Fruit fly (Drosophila melanogaster): ENCODE results near the gene brk.

brk gene

DNA sequence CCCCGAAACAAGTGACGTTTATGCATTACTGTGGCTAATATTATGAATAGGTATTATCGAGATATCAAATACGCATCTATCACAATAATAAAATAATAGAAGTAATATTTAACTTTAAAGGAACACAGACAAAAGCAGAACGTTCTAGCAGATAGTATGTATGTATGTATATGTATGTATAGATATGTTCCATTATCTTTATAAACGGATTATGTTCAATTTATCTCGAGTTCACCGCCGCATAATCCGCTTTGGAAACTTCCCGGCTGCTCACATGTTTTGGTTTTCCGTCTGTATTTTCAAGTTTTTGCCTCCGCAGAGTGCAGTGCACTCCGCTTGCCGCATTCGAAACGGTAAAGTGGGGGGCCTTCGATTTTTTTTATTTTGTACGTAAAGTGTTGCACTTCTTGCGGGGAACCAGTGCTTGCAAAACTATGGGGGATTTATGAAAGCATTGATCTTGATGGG, 27.8 kb downstream of the brk start (continued):
- TF ChIP-seq CG7839 (tag; optimal IDR thresholded peaks at IDR 0.05): peak; percentile 37
- no peak for TF ChIP-seq CG30431 (GFP tag; optimal IDR thresholded peaks at IDR 0.05)
- TF ChIP-seq ato (GFP tag; IDR thresholded peaks at IDR 0.05; ENCODE audit: partially characterized antibody): no peak
- TF ChIP-seq unpg (GFP tag; optimal IDR thresholded peaks at IDR 0.05): peak; percentile 69
- TF ChIP-seq CG1024 (GFP tag; IDR thresholded peaks at IDR 0.05): no peak
- peak; percentile 68 for TF ChIP-seq oc (tag; optimal IDR thresholded peaks at IDR 0.05)
- no peak for TF ChIP-seq mirr (GFP tag; optimal IDR thresholded peaks at IDR 0.05)
- TF ChIP-seq CG12071 (GFP tag; optimal IDR thresholded peaks at IDR 0.05): no peak
- no peak for TF ChIP-seq eve (GFP tag; optimal IDR thresholded peaks at IDR 0.05)
- no peak for TF ChIP-seq Fer1 (GFP tag; optimal IDR thresholded peaks at IDR 0.05)
- no peak for TF ChIP-seq Doc3 (GFP tag; IDR thresholded peaks at IDR 0.05; ENCODE audit: partially characterized antibody)
- no peak for TF ChIP-seq inv (GFP tag; IDR thresholded peaks at IDR 0.05; ENCODE audit: partially characterized antibody)
- no peak for TF ChIP-seq fru (optimal IDR thresholded peaks at IDR 0.05)
- no peak for TF ChIP-seq C15 (GFP tag; IDR thresholded peaks at IDR 0.05)
- TF ChIP-seq dati (GFP tag; IDR thresholded peaks at IDR 0.05): no peak
- TF ChIP-seq MTF-1 (GFP tag; optimal IDR thresholded peaks at IDR 0.05; ENCODE audit: borderline replicate concordance): no peak
- no peak for TF ChIP-seq Abd-B (GFP tag; optimal IDR thresholded peaks at IDR 0.05)
- TF ChIP-seq CG34422 (GFP tag; IDR thresholded peaks at IDR 0.05): no peak
- TF ChIP-seq CG18476 (GFP tag; optimal IDR thresholded peaks at IDR 0.05): no peak
- TF ChIP-seq NFAT (GFP tag; IDR thresholded peaks at IDR 0.05): no peak
- TF ChIP-seq CG16779 (GFP tag; IDR thresholded peaks at IDR 0.05): no peak
- no peak for TF ChIP-seq CG4282 (GFP tag; optimal IDR thresholded peaks at IDR 0.05)
- TF ChIP-seq cad (GFP tag; optimal IDR thresholded peaks at IDR 0.05): no peak
- no peak for TF ChIP-seq sug (tag; optimal IDR thresholded peaks at IDR 0.05)
- peak; percentile 44 for TF ChIP-seq CG12299 (tag; optimal IDR thresholded peaks at IDR 0.05)
- no peak for TF ChIP-seq HLH4C (GFP tag; IDR thresholded peaks at IDR 0.05; ENCODE audit: partially characterized antibody)
- peak; percentile 65 for TF ChIP-seq CG8359 (GFP tag; optimal IDR thresholded peaks at IDR 0.05; ENCODE audit: borderline replicate concordance)
- TF ChIP-seq trem (tag; optimal IDR thresholded peaks at IDR 0.05): peak; percentile 42
- TF ChIP-seq tio (GFP tag; optimal IDR thresholded peaks at IDR 0.05): no peak
- TF ChIP-seq CG12236 (GFP tag; optimal IDR thresholded peaks at IDR 0.05): no peak
- TF ChIP-seq Poxn (GFP tag; IDR thresholded peaks at IDR 0.05): no peak
- TF ChIP-seq Dip3 (GFP tag; optimal IDR thresholded peaks at IDR 0.05): no peak
- no peak for TF ChIP-seq mam (GFP tag; optimal IDR thresholded peaks at IDR 0.05)
- no peak for TF ChIP-seq nau (GFP tag; optimal IDR thresholded peaks at IDR 0.05)
- TF ChIP-seq nerfin-2 (GFP tag; IDR thresholded peaks at IDR 0.05; ENCODE audit: partially characterized antibody): no peak
- TF ChIP-seq CG12155 (GFP tag; optimal IDR thresholded peaks at IDR 0.05): no peak
- peak; percentile 60 for TF ChIP-seq Drgx (GFP tag; IDR thresholded peaks at IDR 0.05)
- peak; percentile 42 for TF ChIP-seq fd96Cb (tag; optimal IDR thresholded peaks at IDR 0.05)
- TF ChIP-seq pzg (GFP tag; optimal IDR thresholded peaks at IDR 0.05): no peak
- TF ChIP-seq CG3995 (GFP tag; optimal IDR thresholded peaks at IDR 0.05): no peak
- 0 out of 3 replicates have a peak, but pooled peaks have one; percentile 34 for TF ChIP-seq H15 (GFP tag; IDR thresholded peaks at IDR 0.05)
- no peak for TF ChIP-seq pum (GFP tag; optimal IDR thresholded peaks at IDR 0.05)
- no peak for TF ChIP-seq CG4854 (GFP tag; optimal IDR thresholded peaks at IDR 0.05)
- TF ChIP-seq ash1 (GFP tag; optimal IDR thresholded peaks at IDR 0.05): no peak
- no peak for TF ChIP-seq CG31388 (GFP tag; optimal IDR thresholded peaks at IDR 0.05)
- no peak for TF ChIP-seq CG14667 (GFP tag; IDR thresholded peaks at IDR 0.05)
- TF ChIP-seq dmrt99B (tag; optimal IDR thresholded peaks at IDR 0.05): peak; percentile 56
- TF ChIP-seq CG12391 (tag; optimal IDR thresholded peaks at IDR 0.05): peak; percentile 68
- TF ChIP-seq ewg (GFP tag; optimal IDR thresholded peaks at IDR 0.05): no peak
- TF ChIP-seq CG7556 (GFP tag; optimal IDR thresholded peaks at IDR 0.05): no peak
- no peak for TF ChIP-seq CG7271 (tag; optimal IDR thresholded peaks at IDR 0.05)
